Worm (Caenorhabditis elegans) whole organism, L1 larva: ENCODE measurements around the gene lgc-5.

ENCODE experiments used
- F16B12.6 ChIP-seq: fragments of 150-350 bp; optimal IDR thresholded peaks from 2 replicates; lab custom pipeline; 2014; ENCODE audit warnings: missing biosample characterization, missing genetic modification characterization
- alr-1 ChIP-seq: fragments of 200-800 bp; sonication (Bioruptor generic); optimal IDR thresholded peaks from 2 replicates; lab custom pipeline; 2018; ENCODE audit warnings: borderline replicate concordance, mild to moderate bottlenecking, missing genetic modification characterization, missing compliant biosample characterization
- ceh-8 ChIP-seq: fragments of 200-800 bp; sonication (Bioruptor generic); optimal IDR thresholded peaks from 2 replicates; lab custom pipeline; 2018; ENCODE audit warnings: mild to moderate bottlenecking, missing genetic modification characterization, moderate library complexity, missing compliant biosample characterization
- ceh-82 ChIP-seq, 3 experiments: fragments of 150-350 bp in 1 of 3; sonication (generic microtip) in 2 of 3; optimal IDR thresholded peaks; 2 replicates each; lab custom pipeline; 2014 to 2017; ENCODE audit warnings: missing biosample characterization in 3 of 3, missing genetic modification characterization in 3 of 3
- ceh-88 ChIP-seq: fragments of 200-800 bp; sonication (Bioruptor generic); IDR thresholded peaks from 2 replicates; pipeline ENCODE4 v1.3.6; 2022; ENCODE audit warnings: missing genetic modification characterization, missing compliant biosample characterization
- ceh-90 ChIP-seq: sonication (generic microtip); optimal IDR thresholded peaks from 2 replicates; lab custom pipeline; 2016; ENCODE audit warnings: missing genetic modification characterization, missing compliant biosample characterization
- ces-1 ChIP-seq: fragments of 150-350 bp; optimal IDR thresholded peaks from 2 replicates; lab custom pipeline; 2014; ENCODE audit warnings: missing biosample characterization, missing genetic modification reagents, missing genetic modification characterization
- dsc-1 ChIP-seq: sonication (generic microtip); optimal IDR thresholded peaks from 2 replicates; lab custom pipeline; 2016; ENCODE audit warnings: mild to moderate bottlenecking, missing genetic modification characterization, missing compliant biosample characterization
- efl-1 ChIP-seq, 4 experiments: fragments of 150-350 bp; optimal IDR thresholded peaks in 3 of 4; peaks in 1 of 4; 1 replicate in 1 of 4; 2 replicates in 3 of 4; lab custom pipeline; 2014; ENCODE audit warnings: missing biosample characterization in 2 of 4, missing genetic modification characterization in 2 of 4, missing genetic modification reagents in 2 of 4
- efl-3 ChIP-seq: fragments of 200-800 bp; sonication (Bioruptor generic); optimal IDR thresholded peaks from 2 replicates; lab custom pipeline; 2018; ENCODE audit warnings: mild to moderate bottlenecking, missing genetic modification characterization, missing compliant biosample characterization
- egl-27 ChIP-seq, 2 experiments: fragments of 150-350 bp in 1 of 2; sonication (generic microtip); optimal IDR thresholded peaks; 3 replicates each; lab custom pipeline; 2017 to 2018; ENCODE audit warnings: missing biosample characterization in 2 of 2, missing genetic modification characterization in 2 of 2, missing genetic modification reagents in 2 of 2
- elt-2 ChIP-seq: sonication (generic microtip); optimal IDR thresholded peaks from 2 replicates; lab custom pipeline; 2016; ENCODE audit warnings: missing genetic modification characterization, mild to moderate bottlenecking, inconsistent platforms, missing compliant biosample characterization, missing genetic modification reagents
- fkh-4 ChIP-seq: sonication (generic microtip); optimal IDR thresholded peaks from 2 replicates; lab custom pipeline; 2016; ENCODE audit warnings: missing compliant biosample characterization, missing genetic modification characterization, borderline replicate concordance
- fkh-8 ChIP-seq: sonication (generic microtip); optimal IDR thresholded peaks from 2 replicates; lab custom pipeline; 2016; ENCODE audit warnings: mild to moderate bottlenecking, missing genetic modification characterization, missing compliant biosample characterization
- grh-1 ChIP-seq: fragments of 200-800 bp; sonication (Bioruptor generic); IDR thresholded peaks from 2 replicates; pipeline ENCODE4 v1.3.6; 2022; ENCODE audit warnings: missing genetic modification reagents, missing genetic modification characterization, missing compliant biosample characterization
- hlh-4 ChIP-seq: sonication (generic microtip); optimal IDR thresholded peaks from 2 replicates; lab custom pipeline; 2016; ENCODE audit warnings: mild to moderate bottlenecking, missing genetic modification characterization, missing compliant biosample characterization
- hpl-2 ChIP-seq: fragments of 150-350 bp; optimal IDR thresholded peaks from 2 replicates; lab custom pipeline; 2014; ENCODE audit warnings: missing biosample characterization, missing genetic modification reagents, missing genetic modification characterization
- isw-1 ChIP-seq: fragments of 200-800 bp; sonication (Bioruptor generic); IDR thresholded peaks from 2 replicates; pipeline ENCODE4 v1.3.6; 2022; ENCODE audit warnings: missing genetic modification characterization, missing compliant biosample characterization
- jun-1 ChIP-seq: fragments of 150-350 bp; optimal IDR thresholded peaks from 2 replicates; lab custom pipeline; 2014; ENCODE audit warnings: missing biosample characterization, missing genetic modification reagents, missing genetic modification characterization
- lin-13 ChIP-seq: fragments of 150-350 bp; optimal IDR thresholded peaks from 2 replicates; lab custom pipeline; 2014; ENCODE audit warnings: missing biosample characterization, missing genetic modification reagents, missing genetic modification characterization
- lin-35 ChIP-seq, 2 experiments: fragments of 150-350 bp; optimal IDR thresholded peaks; 2 replicates each; lab custom pipeline; 2014; ENCODE audit warnings: missing biosample characterization in 2 of 2, missing genetic modification characterization in 2 of 2, missing genetic modification reagents in 2 of 2
- lir-3 ChIP-seq: sonication (generic microtip); optimal IDR thresholded peaks from 2 replicates; lab custom pipeline; 2016; ENCODE audit warnings: mild to moderate bottlenecking, missing genetic modification characterization, moderate library complexity, missing compliant biosample characterization; ENCODE audit not compliant: poor library complexity
- mab-9 ChIP-seq: fragments of 200-800 bp; sonication (Bioruptor generic); IDR thresholded peaks from 2 replicates; pipeline ENCODE4 v1.3.6; 2022; ENCODE audit warnings: missing genetic modification reagents, missing genetic modification characterization, missing compliant biosample characterization
- mdl-1 ChIP-seq, 2 experiments: fragments of 150-350 bp; optimal IDR thresholded peaks; 2 replicates each; lab custom pipeline; 2014 to 2017; ENCODE audit warnings: missing biosample characterization in 2 of 2, missing genetic modification characterization in 2 of 2, inconsistent platforms in 1 of 2
- mef-2 ChIP-seq: fragments of 150-350 bp; optimal IDR thresholded peaks from 2 replicates; lab custom pipeline; 2014; ENCODE audit warnings: missing biosample characterization, missing genetic modification characterization
- mep-1 ChIP-seq: fragments of 150-350 bp; optimal IDR thresholded peaks from 2 replicates; lab custom pipeline; 2014; ENCODE audit warnings: missing biosample characterization, missing genetic modification characterization
- nhr-11 ChIP-seq: fragments of 150-350 bp; optimal IDR thresholded peaks from 2 replicates; lab custom pipeline; 2014; ENCODE audit warnings: missing biosample characterization, missing genetic modification characterization
- nhr-20 ChIP-seq: sonication (generic microtip); optimal IDR thresholded peaks from 2 replicates; lab custom pipeline; 2016; ENCODE audit warnings: mild to moderate bottlenecking, missing genetic modification characterization, missing compliant biosample characterization
- nhr-237 ChIP-seq: fragments of 150-350 bp; optimal IDR thresholded peaks from 2 replicates; lab custom pipeline; 2014; ENCODE audit warnings: missing biosample characterization, missing genetic modification characterization
- nhr-71 ChIP-seq: sonication (generic microtip); optimal IDR thresholded peaks from 2 replicates; lab custom pipeline; 2016; ENCODE audit warnings: mild to moderate bottlenecking, missing genetic modification characterization, moderate library complexity, missing compliant biosample characterization
- nhr-84 ChIP-seq: sonication (generic microtip); optimal IDR thresholded peaks from 2 replicates; lab custom pipeline; 2017; ENCODE audit warnings: missing biosample characterization, missing genetic modification characterization
- pag-3 ChIP-seq: sonication (generic microtip); optimal IDR thresholded peaks from 2 replicates; lab custom pipeline; 2017; ENCODE audit warnings: missing genetic modification characterization, mild to moderate bottlenecking, missing compliant biosample characterization, antibody characterized with exemption, borderline replicate concordance; ENCODE audit not compliant: insufficient read depth
- pax-3 ChIP-seq: fragments of 200-800 bp; sonication (Bioruptor generic); optimal IDR thresholded peaks from 2 replicates; lab custom pipeline; 2018; ENCODE audit warnings: mild to moderate bottlenecking, missing genetic modification characterization, moderate library complexity, missing compliant biosample characterization
- pqm-1 ChIP-seq: sonication (generic microtip); optimal IDR thresholded peaks from 3 replicates; lab custom pipeline; 2017; ENCODE audit warnings: missing biosample characterization, missing genetic modification characterization
- skn-1 ChIP-seq: fragments of 150-350 bp; optimal IDR thresholded peaks from 2 replicates; lab custom pipeline; 2014; ENCODE audit warnings: missing biosample characterization, missing genetic modification characterization
- tlp-1 ChIP-seq: fragments of 150-350 bp; optimal IDR thresholded peaks from 2 replicates; lab custom pipeline; 2014; ENCODE audit warnings: missing biosample characterization, missing genetic modification characterization
- unc-86 ChIP-seq: sonication (generic microtip); optimal IDR thresholded peaks from 2 replicates; lab custom pipeline; 2016; ENCODE audit warnings: missing genetic modification characterization, missing compliant biosample characterization
- vab-15 ChIP-seq: sonication (generic microtip); optimal IDR thresholded peaks from 2 replicates; lab custom pipeline; 2017; ENCODE audit warnings: missing genotype, mild to moderate bottlenecking, missing genetic modification characterization, missing compliant biosample characterization
- ztf-11 ChIP-seq, 2 experiments: sonication (generic microtip); optimal IDR thresholded peaks; 2 replicates each; lab custom pipeline; 2016 to 2017; ENCODE audit warnings: missing genetic modification characterization in 2 of 2, missing biosample characterization in 1 of 2, missing compliant biosample characterization in 1 of 2

The lgc-5 gene

ce11 chrIV:8339636-8340035 is 2.8 kb upstream of the lgc-5 start, which contains the start of gene lgc-6:
Gene lgc-6 (plus strand): TSS chrIV:8339936.
- no peak for TF ChIP-seq vab-15 (tag; lab: Kevin White, UChicago)
- no peak for TF ChIP-seq skn-1 (tag; lab: Kevin White, UChicago)
- no peak for TF ChIP-seq elt-2 (tag; lab: Kevin White, UChicago)
- TF ChIP-seq tlp-1 (tag; lab: Kevin White, UChicago), result no peak
- TF ChIP-seq grh-1, result no peak
- no peak for TF ChIP-seq nhr-11 (tag; lab: Kevin White, UChicago)
- no peak for TF ChIP-seq mep-1 (tag; lab: Kevin White, UChicago)
- no peak for TF ChIP-seq ces-1 (GFP tag; lab: Kevin White, UChicago)
- no peak for TF ChIP-seq alr-1 (tag; lab: Kevin White, UChicago)
- TF ChIP-seq jun-1 (tag; lab: Kevin White, UChicago), result no peak
- no peak for TF ChIP-seq egl-27 (tag; optimal IDR thresholded peaks at IDR 0.05; lab: Kevin White, UChicago)
- TF ChIP-seq ztf-11 (tag; optimal IDR thresholded peaks at IDR 0.05; lab: Kevin White, UChicago), result no peak
- no peak for TF ChIP-seq efl-3 (GFP tag; lab: Kevin White, UChicago)

DNA sequence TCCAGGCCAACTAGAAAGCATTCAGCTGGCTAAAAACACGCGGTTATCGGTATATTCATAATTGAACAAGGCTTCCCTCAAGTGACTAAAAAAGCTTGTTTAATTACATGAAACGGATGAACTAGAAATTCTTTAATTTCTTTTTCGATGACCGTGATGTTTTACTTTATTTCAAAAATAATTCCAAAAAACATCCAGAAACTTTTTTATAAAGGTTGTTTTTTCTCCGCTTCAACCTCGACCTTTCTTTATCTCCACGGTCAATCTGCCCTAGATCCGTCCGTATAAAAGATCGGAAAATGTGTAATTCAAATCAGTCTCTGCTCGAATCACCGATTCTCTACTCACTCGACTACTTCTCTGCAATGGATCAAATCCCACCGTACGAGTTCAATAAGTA is 3.0 kb downstream of the lgc-5 start, which contains the start of gene F17E9.5:
TSS of gene F17E9.5 (plus strand) at position 301 of the 400 bp plus-strand sequence.
- TF ChIP-seq pqm-1 (tag; lab: Kevin White, UChicago) (no peak), nhr-237 (tag; lab: Kevin White, UChicago) (no peak), nhr-11 (tag; lab: Kevin White, UChicago) (no peak), nhr-84 (no peak), unc-86 (tag; lab: Kevin White, UChicago) (no peak), fkh-8 (tag; lab: Kevin White, UChicago) (no peak), elt-2 (tag; lab: Kevin White, UChicago) (no peak), dsc-1 (tag; lab: Kevin White, UChicago) (no peak), ceh-82 (tag; optimal IDR thresholded peaks at IDR 0.05; lab: Kevin White, UChicago) (no peak), grh-1 (no peak), F16B12.6 (no peak), pag-3 (tag; lab: Kevin White, UChicago) (no peak), mdl-1 (tag; optimal IDR thresholded peaks at IDR 0.05; lab: Kevin White, UChicago) (no peak), mab-9 (no peak), ceh-88 (GFP tag; lab: Robert Waterston, UW) (no peak), ceh-8 (GFP tag; lab: Kevin White, UChicago) (no peak)
- TF ChIP-seq, all 84 proteins: peak for 0

DNA sequence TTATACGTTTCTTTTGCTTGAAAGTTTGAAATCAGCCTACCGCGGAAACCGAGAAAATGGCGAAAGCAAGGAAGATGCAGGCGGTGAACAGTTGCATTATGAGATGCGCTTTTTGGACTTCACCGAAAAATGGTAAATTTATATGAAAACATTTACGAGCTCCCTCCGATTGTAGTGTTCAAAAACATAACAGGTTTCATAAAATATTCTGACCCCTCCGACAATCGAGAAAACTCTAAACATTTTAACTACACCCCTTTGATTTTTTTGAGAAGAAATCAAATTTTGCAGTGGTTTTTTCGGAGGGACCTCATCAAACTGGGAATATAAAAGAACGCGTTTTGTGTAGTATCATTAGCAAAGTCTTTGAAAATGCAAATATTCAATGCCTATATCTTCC is 4.6 kb downstream of the lgc-5 start, which contains the start of the genes F17E9.18 and F17E9.15:
TSS of gene F17E9.18 (minus strand) at position 101 of the 400 bp plus-strand sequence.
TSS of gene F17E9.15 (plus strand) at position 368 of the 400 bp plus-strand sequence.
- TF ChIP-seq hpl-2 (GFP tag; lab: Kevin White, UChicago), result no peak
- TF ChIP-seq hlh-4, result no peak
- no peak for TF ChIP-seq mep-1 (tag; lab: Kevin White, UChicago)
- TF ChIP-seq pax-3 (tag; lab: Kevin White, UChicago), result no peak
- TF ChIP-seq dsc-1 (tag; lab: Kevin White, UChicago), result no peak
- TF ChIP-seq vab-15 (tag; lab: Kevin White, UChicago), result no peak
- no peak for TF ChIP-seq nhr-20
- TF ChIP-seq nhr-71 (tag; lab: Kevin White, UChicago), result no peak
- TF ChIP-seq pqm-1 (tag; lab: Kevin White, UChicago), result no peak
- TF ChIP-seq isw-1, result no peak
- no peak for TF ChIP-seq fkh-4 (tag; lab: Kevin White, UChicago)
- TF ChIP-seq lin-35 (GFP tag; optimal IDR thresholded peaks at IDR 0.05; lab: Kevin White, UChicago), result no peak
- no peak for TF ChIP-seq ceh-90
- no peak for TF ChIP-seq fkh-8 (tag; lab: Kevin White, UChicago)
- TF ChIP-seq efl-1 (optimal IDR thresholded peaks at IDR 0.05; lab: Kevin White, UChicago), result no peak
- no peak for TF ChIP-seq efl-1 (GFP tag; optimal IDR thresholded peaks at IDR 0.05 in 1 of 2; lab: Kevin White, UChicago)
- TF ChIP-seq ceh-82 (tag; optimal IDR thresholded peaks at IDR 0.05; lab: Kevin White, UChicago), result no peak
- TF ChIP-seq lin-13 (GFP tag; lab: Kevin White, UChicago), result no peak
- no peak for TF ChIP-seq mef-2 (tag; lab: Kevin White, UChicago)
- no peak for TF ChIP-seq lir-3 (tag; lab: Kevin White, UChicago)
